Worm (Caenorhabditis elegans): Measurements from ENCODE around the gene F31E3.2.
"Not testable (repeated sequence)": the region's sequence is repeated elsewhere in the genome, so short reads cannot be mapped to it uniquely, and the experiment has no call there.

- TF ChIP-seq daf-12, nhr-76, elt-2 (tag; optimal IDR thresholded peaks at IDR 0.05): not testable (repeated sequence)
Observed at ce11 chrIII:6981989-6982553, 8.3 kb downstream of the F31E3.2 start, which contains the start of gene F31E3.6.
